Worm (Caenorhabditis elegans) whole organism, late embryonic: ENCODE results near the gene mesp-1.

Experiments
- gmeb-2 ChIP-seq: sonication (generic microtip); optimal IDR thresholded peaks from 2 replicates; lab custom pipeline; 2016; ENCODE audit warnings: missing genetic modification characterization, inconsistent platforms, missing compliant biosample characterization
- hlh-8 ChIP-seq: sonication (generic microtip); optimal IDR thresholded peaks from 2 replicates; lab custom pipeline; 2016; ENCODE audit warnings: missing genotype, missing genetic modification characterization, missing compliant biosample characterization
- nfya-1 ChIP-seq: sonication (generic microtip); optimal IDR thresholded peaks from 2 replicates; lab custom pipeline; 2017; ENCODE audit warnings: missing genetic modification characterization, mild to moderate bottlenecking, missing compliant biosample characterization, antibody characterized with exemption, moderate library complexity
- pros-1 ChIP-seq: fragments of 150-350 bp; optimal IDR thresholded peaks from 2 replicates; lab custom pipeline; 2014; ENCODE audit warnings: missing biosample characterization, missing genetic modification reagents, missing genetic modification characterization
- sox-2 ChIP-seq: fragments of 200-800 bp; sonication (Bioruptor generic); IDR thresholded peaks from 2 replicates; pipeline ENCODE4 v1.3.6; 2022; ENCODE audit warnings: missing genetic modification reagents, missing genetic modification characterization, missing compliant biosample characterization
- tbx-2 ChIP-seq: sonication (generic microtip); optimal IDR thresholded peaks from 2 replicates; lab custom pipeline; 2016; ENCODE audit warnings: missing genetic modification characterization, missing compliant biosample characterization

DNA sequence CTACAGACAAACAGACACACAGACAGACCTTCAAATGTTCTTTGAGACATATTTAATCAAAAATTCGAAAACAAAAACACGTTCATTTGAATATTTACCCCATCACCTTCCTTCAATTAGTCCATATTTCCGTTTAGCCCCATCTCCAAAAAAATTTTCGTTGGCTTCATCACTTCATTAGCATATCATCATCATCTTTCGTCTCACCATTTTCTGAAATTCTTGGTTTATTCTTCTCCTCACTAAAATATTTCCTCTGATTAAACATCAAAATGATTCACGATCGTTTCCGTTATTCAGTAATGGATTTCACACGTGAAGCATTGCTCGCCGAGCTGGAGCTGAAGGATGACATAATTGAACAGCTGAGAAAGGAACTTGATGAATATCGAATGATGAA, 21.5 kb downstream of the mesp-1 start, which contains the start of gene pkg-2:
- TF ChIP-seq tbx-2 (tag; lab: Kevin White, UChicago) (no peak), sox-2 (GFP tag; lab: Robert Waterston, UW) (no peak), nfya-1 (tag; lab: Kevin White, UChicago) (no peak), pros-1 (tag; lab: Kevin White, UChicago) (no peak), gmeb-2 (tag; lab: Kevin White, UChicago) (no peak), hlh-8 (tag; lab: Kevin White, UChicago) (no peak)
